Fruit fly (Drosophila melanogaster): ENCODE data around the gene ntc.

DNA sequence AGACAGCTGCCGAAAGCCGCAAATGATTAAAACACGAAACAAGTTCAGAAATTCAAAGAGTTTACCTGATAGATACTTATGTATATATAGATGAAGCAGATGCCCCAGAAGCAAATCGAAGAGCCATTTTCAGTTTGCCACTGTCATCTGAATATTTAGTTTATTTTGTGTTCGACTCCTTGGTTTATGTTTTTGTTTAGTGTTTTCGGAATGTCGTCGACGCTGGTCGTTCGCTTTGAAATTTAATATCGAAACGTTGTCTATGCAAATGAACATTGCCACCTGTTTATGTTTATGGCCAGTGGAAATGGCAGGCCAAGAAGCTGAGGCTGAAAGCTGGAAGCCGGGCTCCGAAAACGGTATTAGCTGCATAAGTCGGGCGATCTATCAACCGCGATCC, 44.8 kb upstream of the ntc start:
- TF ChIP-seq usp (GFP tag; optimal IDR thresholded peaks at IDR 0.05) (no peak), psq (GFP tag; optimal IDR thresholded peaks at IDR 0.05) (no peak), fru (GFP tag; optimal IDR thresholded peaks at IDR 0.05) (no peak), tai (GFP tag; optimal IDR thresholded peaks at IDR 0.05) (no peak), Hr78 (GFP tag; optimal IDR thresholded peaks at IDR 0.05) (no peak), pan (optimal IDR thresholded peaks at IDR 0.05) (no peak), Dfd (GFP tag; optimal IDR thresholded peaks at IDR 0.05) (no peak)

All from whole organism, wandering third instar larva.